Worm (Caenorhabditis elegans) whole organism, early embryonic: ENCODE results near the gene fbxb-64.

ENCODE experiments used
- B0310.2 ChIP-seq: sonication (generic microtip); optimal IDR thresholded peaks from 2 replicates; lab custom pipeline; 2016; ENCODE audit warnings: mild to moderate bottlenecking, missing genetic modification characterization, missing compliant biosample characterization
- F13C5.2 ChIP-seq: sonication (generic microtip); optimal IDR thresholded peaks from 2 replicates; lab custom pipeline; 2017; ENCODE audit warnings: mild to moderate bottlenecking, missing genetic modification characterization, inconsistent platforms, missing compliant biosample characterization
- ama-1 ChIP-seq: fragments of 150-350 bp; optimal IDR thresholded peaks from 2 replicates; lab custom pipeline; 2014
- ceh-36 ChIP-seq: sonication (generic microtip); optimal IDR thresholded peaks from 2 replicates; lab custom pipeline; 2016; ENCODE audit warnings: missing genetic modification characterization, inconsistent platforms, missing compliant biosample characterization
- flt-1 ChIP-seq: fragments of 200-800 bp; sonication (Bioruptor generic); IDR thresholded peaks from 2 replicates; pipeline ENCODE4 v1.3.6; 2022; ENCODE audit warnings: missing genetic modification characterization, missing compliant biosample characterization
- hmbx-1 ChIP-seq: sonication (generic microtip); optimal IDR thresholded peaks from 2 replicates; lab custom pipeline; 2016; ENCODE audit warnings: mild to moderate bottlenecking, missing genetic modification characterization, missing compliant biosample characterization
- hmg-4 ChIP-seq: fragments of 200-800 bp; sonication (Bioruptor generic); optimal IDR thresholded peaks from 2 replicates; lab custom pipeline; 2018; ENCODE audit warnings: mild to moderate bottlenecking, missing genetic modification characterization, missing compliant biosample characterization
- pes-1 ChIP-seq: fragments of 200-800 bp; sonication (Bioruptor generic); IDR thresholded peaks from 2 replicates; pipeline ENCODE4 v1.3.6; 2022; ENCODE audit warnings: missing genetic modification reagents, missing genetic modification characterization, missing compliant biosample characterization
- tbx-11 ChIP-seq: fragments of 200-800 bp; sonication (Bioruptor generic); IDR thresholded peaks from 2 replicates; pipeline ENCODE4 v1.3.6; 2022; ENCODE audit warnings: missing genetic modification characterization, missing compliant biosample characterization

- TF ChIP-seq ama-1 (lab: Kevin White, UChicago) (no peak), F13C5.2 (tag; lab: Kevin White, UChicago) (no peak), flt-1 (GFP tag; lab: Robert Waterston, UW) (no peak), ceh-36 (tag; lab: Kevin White, UChicago) (no peak), hmg-4 (GFP tag; lab: Kevin White, UChicago) (no peak), pes-1 (no peak), B0310.2 (tag; lab: Kevin White, UChicago) (no peak), hmbx-1 (tag; lab: Kevin White, UChicago) (no peak), tbx-11 (no peak)
These were observed 34.6 kb upstream of the fbxb-64 start for ce11 chrV:19278488-19278887.
